Fruit fly (Drosophila melanogaster): ENCODE measurements around the gene CG9541.

The CG9541 gene

DNA sequence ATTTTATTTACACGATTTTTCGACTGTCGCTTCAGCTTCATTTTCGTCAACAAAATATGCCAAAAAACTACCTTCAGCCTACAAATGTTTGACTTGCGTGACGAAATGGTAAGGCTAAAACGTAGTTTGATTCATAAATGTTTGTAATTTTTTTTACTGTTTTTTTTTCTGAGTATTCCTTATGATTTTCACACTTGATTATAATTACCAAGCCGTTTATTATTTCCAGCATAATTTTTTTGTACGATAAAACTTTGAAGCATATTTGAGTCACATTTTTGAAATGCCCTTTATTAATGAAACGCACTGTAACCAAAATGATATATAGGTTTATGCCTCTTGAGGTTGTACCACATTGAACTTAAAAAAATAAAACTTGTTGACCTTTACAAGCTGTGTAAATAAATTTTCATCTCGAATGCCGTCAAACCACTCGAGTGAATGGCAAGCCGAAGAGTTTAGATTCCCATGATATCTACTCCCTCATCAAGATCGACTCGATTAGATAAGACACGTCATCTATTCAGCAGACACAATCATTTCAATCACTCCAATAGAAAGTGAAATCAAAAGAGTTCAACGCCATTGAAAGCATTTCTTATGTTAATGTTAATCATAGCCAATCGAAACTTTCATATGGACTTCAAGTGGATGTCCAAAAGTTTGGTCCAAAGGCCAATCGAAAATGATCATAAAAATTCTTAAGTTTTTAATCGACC, 7.5 kb upstream of the CG9541 start (continued):
- TF ChIP-seq sens-2 (GFP tag; IDR thresholded peaks at IDR 0.05): 0 out of 2 replicates have a peak, but pooled peaks have one; percentile 30
- no peak for TF ChIP-seq Mad (GFP tag; optimal IDR thresholded peaks at IDR 0.05)
- no peak for TF ChIP-seq CG8765 (GFP tag; IDR thresholded peaks at IDR 0.05)
- TF ChIP-seq tgo (GFP tag; IDR thresholded peaks at IDR 0.05): peak; percentile 42; the same call in 1 of the 3 replicates
- TF ChIP-seq pan (optimal IDR thresholded peaks at IDR 0.05): no peak
- peak in 1 of 2 experiments; percentile 60 for TF ChIP-seq pan (GFP tag; optimal IDR thresholded peaks at IDR 0.05 in 1 of 2, IDR thresholded peaks at IDR 0.05 in 1 of 2)
- no peak for TF ChIP-seq CG17829 (tag; optimal IDR thresholded peaks at IDR 0.05)
- TF ChIP-seq unpg (GFP tag; optimal IDR thresholded peaks at IDR 0.05): peak; percentile 69
- TF ChIP-seq bbx (GFP tag; IDR thresholded peaks at IDR 0.05; ENCODE audit: partially characterized antibody): no peak
- TF ChIP-seq Sry-δ (GFP tag; optimal IDR thresholded peaks at IDR 0.05): no peak
- TF ChIP-seq ab (GFP tag; optimal IDR thresholded peaks at IDR 0.05): no peak
- TF ChIP-seq HLHmδ (GFP tag; optimal IDR thresholded peaks at IDR 0.05): no peak
- TF ChIP-seq Mrtf (GFP tag; IDR thresholded peaks at IDR 0.05): peak; percentile 61; the same call in 1 of the 3 replicates
- TF ChIP-seq dpn (GFP tag; optimal IDR thresholded peaks at IDR 0.05): peak; percentile 34 to 61
- TF ChIP-seq CG14441 (GFP tag; IDR thresholded peaks at IDR 0.05): no peak; the same call in 1 of the 2 replicates
- no peak for TF ChIP-seq Optix (GFP tag; IDR thresholded peaks at IDR 0.05)
- TF ChIP-seq dati (GFP tag; IDR thresholded peaks at IDR 0.05): no peak
- no peak for TF ChIP-seq stwl (tag; optimal IDR thresholded peaks at IDR 0.05)
- no peak for TF ChIP-seq GATAe (GFP tag; conservative IDR thresholded peaks at IDR 0.05)
- TF ChIP-seq bab2 (GFP tag; optimal IDR thresholded peaks at IDR 0.05): peak; percentile 53
- TF ChIP-seq CoRest (tag; optimal IDR thresholded peaks at IDR 0.05): peak; percentile 65
- no peak for TF ChIP-seq jumu (GFP tag; optimal IDR thresholded peaks at IDR 0.05)
- TF ChIP-seq wek (GFP tag; optimal IDR thresholded peaks at IDR 0.05): no peak
- TF ChIP-seq ac (GFP tag; optimal IDR thresholded peaks at IDR 0.05): no peak
- no peak for TF ChIP-seq mirr (GFP tag; optimal IDR thresholded peaks at IDR 0.05)
- no peak for TF ChIP-seq peb (GFP tag; IDR thresholded peaks at IDR 0.05)
- TF ChIP-seq emc (GFP tag; optimal IDR thresholded peaks at IDR 0.05): no peak
- no peak for TF ChIP-seq CG15479 (GFP tag; optimal IDR thresholded peaks at IDR 0.05)
- TF ChIP-seq Drgx (GFP tag; IDR thresholded peaks at IDR 0.05): no peak
- no peak for TF ChIP-seq en (GFP tag; optimal IDR thresholded peaks at IDR 0.05)
- TF ChIP-seq NfI (GFP tag; optimal IDR thresholded peaks at IDR 0.05): peak; percentile 27
- TF ChIP-seq CG30403 (GFP tag; optimal IDR thresholded peaks at IDR 0.05): peak; percentile 61
- TF ChIP-seq fu2 (GFP tag; optimal IDR thresholded peaks at IDR 0.05): no peak
- TF ChIP-seq CG4730 (GFP tag; IDR thresholded peaks at IDR 0.05): no peak
- no peak for TF ChIP-seq disco-r (GFP tag; optimal IDR thresholded peaks at IDR 0.05)
- TF ChIP-seq CG15073 (GFP tag; optimal IDR thresholded peaks at IDR 0.05): no peak
- TF ChIP-seq crol (GFP tag; IDR thresholded peaks at IDR 0.05): no peak
- no peak for TF ChIP-seq Ada2b (GFP tag; IDR thresholded peaks at IDR 0.05)
- no peak for TF ChIP-seq CTCF (GFP tag; optimal IDR thresholded peaks at IDR 0.05)
- TF ChIP-seq Rfx (GFP tag; IDR thresholded peaks at IDR 0.05): peak; percentile 76
- TF ChIP-seq Sin3A (optimal IDR thresholded peaks at IDR 0.05): no peak
- TF ChIP-seq Hmr (GFP tag; optimal IDR thresholded peaks at IDR 0.05): peak; percentile 49
- TF ChIP-seq CG8290 (GFP tag; optimal IDR thresholded peaks at IDR 0.05): no peak
- TF ChIP-seq CG8290 (tag; optimal IDR thresholded peaks at IDR 0.05): no peak
- TF ChIP-seq chm (GFP tag; IDR thresholded peaks at IDR 0.05): no peak
- no peak for TF ChIP-seq jigr1 (GFP tag; IDR thresholded peaks at IDR 0.05)
- TF ChIP-seq CG10267 (tag; optimal IDR thresholded peaks at IDR 0.05): peak; percentile 34
- TF ChIP-seq CG9876 (GFP tag; optimal IDR thresholded peaks at IDR 0.05): no peak
- no peak for TF ChIP-seq HLH4C (GFP tag; IDR thresholded peaks at IDR 0.05; ENCODE audit: partially characterized antibody)
- TF ChIP-seq rib (GFP tag; IDR thresholded peaks at IDR 0.05): no peak
- no peak for TF ChIP-seq Stat92E (GFP tag; optimal IDR thresholded peaks at IDR 0.05)
- peak; percentile 24 for TF ChIP-seq HHEX (GFP tag; optimal IDR thresholded peaks at IDR 0.05)

Data from whole organism, embryonic.